Fruit fly (Drosophila melanogaster): ENCODE data around the gene disco.
A peak's percentile ranks its signal among the peaks of the same experiment; 100 is the strongest.

Gene disco

DNA sequence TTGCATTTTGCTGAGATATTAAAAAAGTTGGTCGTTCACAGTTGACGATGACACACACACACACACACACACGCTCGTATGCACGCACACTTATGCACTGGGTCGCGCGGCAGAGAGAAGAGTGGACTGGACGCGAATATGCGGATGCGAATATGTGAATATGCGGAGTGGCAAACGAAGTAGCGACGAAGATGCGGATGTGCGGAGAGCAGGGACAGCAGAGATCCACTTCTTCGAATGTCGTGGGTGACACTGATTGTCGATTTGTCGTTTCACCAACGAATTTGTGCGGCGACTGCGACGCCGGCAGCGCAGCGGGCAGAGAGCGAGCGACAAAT, at the start of gene disco:
Gene disco, minus strand, starts transcription at position 259 of the 338 bp plus-strand sequence.
- no peak for TF ChIP-seq psq (optimal IDR thresholded peaks at IDR 0.05)
- no peak for TF ChIP-seq EcR (GFP tag; optimal IDR thresholded peaks at IDR 0.05)
- no peak for TF ChIP-seq CG8478 (optimal IDR thresholded peaks at IDR 0.05)
- no peak for TF ChIP-seq usp (GFP tag; optimal IDR thresholded peaks at IDR 0.05)
- no peak for TF ChIP-seq pan (optimal IDR thresholded peaks at IDR 0.05)
- no peak for TF ChIP-seq Dll (optimal IDR thresholded peaks at IDR 0.05)

DNA sequence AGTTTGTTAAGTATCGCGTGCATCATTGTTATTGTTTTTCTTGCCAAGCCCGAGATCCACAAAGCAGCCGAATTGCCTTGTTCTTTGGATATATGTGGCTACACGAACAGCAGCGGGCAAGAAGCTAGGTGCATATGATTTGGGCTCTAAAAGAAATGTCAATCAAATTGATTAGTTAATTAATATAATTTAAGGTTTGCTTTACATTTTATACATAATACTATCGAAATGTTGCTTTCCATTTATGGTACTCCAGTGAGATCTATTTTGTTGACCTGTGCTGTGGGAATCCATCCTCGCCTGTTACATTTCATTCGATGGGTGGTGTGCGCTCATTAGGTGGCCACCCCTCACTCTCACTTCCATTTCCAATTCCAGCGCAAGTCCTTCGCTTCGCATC, 46.9 kb upstream of the disco start:
- TF ChIP-seq psq (optimal IDR thresholded peaks at IDR 0.05) (no peak), EcR (GFP tag; optimal IDR thresholded peaks at IDR 0.05) (no peak), pan (optimal IDR thresholded peaks at IDR 0.05) (no peak), usp (GFP tag; optimal IDR thresholded peaks at IDR 0.05) (no peak), Dll (optimal IDR thresholded peaks at IDR 0.05) (no peak), CG8478 (optimal IDR thresholded peaks at IDR 0.05) (no peak)

DNA sequence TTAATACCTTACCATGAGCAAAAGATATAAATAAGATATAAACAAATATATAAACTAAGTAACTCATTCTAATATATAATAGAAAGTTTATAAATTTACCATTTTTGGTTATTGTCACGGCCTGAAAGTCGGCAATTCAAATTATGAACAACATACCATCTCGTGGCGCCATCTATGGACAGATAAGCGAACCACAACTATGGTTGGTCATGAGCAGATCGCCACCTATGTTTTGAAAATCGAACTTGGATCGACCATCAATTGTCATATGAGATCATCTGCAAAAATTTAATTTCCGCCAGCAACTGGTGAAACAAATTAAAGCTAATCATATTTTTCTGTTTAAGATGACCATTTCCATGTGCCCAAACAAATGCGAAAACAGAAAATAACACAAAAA, 28.2 kb upstream of the disco start:
- TF ChIP-seq CG8478 (optimal IDR thresholded peaks at IDR 0.05) (no peak), Dll (optimal IDR thresholded peaks at IDR 0.05) (no peak), pan (optimal IDR thresholded peaks at IDR 0.05) (no peak), psq (optimal IDR thresholded peaks at IDR 0.05) (no peak), usp (GFP tag; optimal IDR thresholded peaks at IDR 0.05) (no peak), EcR (GFP tag; optimal IDR thresholded peaks at IDR 0.05) (no peak)

DNA sequence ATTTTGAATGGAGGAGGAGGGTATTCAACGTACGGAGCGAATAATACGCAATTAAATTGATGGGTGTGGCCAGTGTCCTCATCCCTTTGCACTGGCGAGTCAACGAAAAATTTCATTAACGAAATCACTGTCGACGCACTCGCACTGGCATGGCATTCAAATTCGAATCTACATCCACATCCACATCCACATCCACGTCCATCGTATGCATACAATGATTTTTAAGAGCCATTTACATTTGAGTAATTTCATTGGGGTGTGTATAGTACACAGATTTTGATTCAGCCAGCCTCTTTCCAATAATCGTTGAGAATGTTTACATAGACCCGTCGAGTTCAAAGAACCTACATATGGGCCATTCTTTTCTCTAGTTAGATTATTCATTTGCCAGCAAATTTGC, 27.4 kb upstream of the disco start:
- TF ChIP-seq usp (GFP tag; optimal IDR thresholded peaks at IDR 0.05) (no peak), psq (optimal IDR thresholded peaks at IDR 0.05) (no peak), pan (optimal IDR thresholded peaks at IDR 0.05) (no peak), Dll (optimal IDR thresholded peaks at IDR 0.05) (no peak), CG8478 (optimal IDR thresholded peaks at IDR 0.05) (no peak), EcR (GFP tag; optimal IDR thresholded peaks at IDR 0.05) (no peak)

DNA sequence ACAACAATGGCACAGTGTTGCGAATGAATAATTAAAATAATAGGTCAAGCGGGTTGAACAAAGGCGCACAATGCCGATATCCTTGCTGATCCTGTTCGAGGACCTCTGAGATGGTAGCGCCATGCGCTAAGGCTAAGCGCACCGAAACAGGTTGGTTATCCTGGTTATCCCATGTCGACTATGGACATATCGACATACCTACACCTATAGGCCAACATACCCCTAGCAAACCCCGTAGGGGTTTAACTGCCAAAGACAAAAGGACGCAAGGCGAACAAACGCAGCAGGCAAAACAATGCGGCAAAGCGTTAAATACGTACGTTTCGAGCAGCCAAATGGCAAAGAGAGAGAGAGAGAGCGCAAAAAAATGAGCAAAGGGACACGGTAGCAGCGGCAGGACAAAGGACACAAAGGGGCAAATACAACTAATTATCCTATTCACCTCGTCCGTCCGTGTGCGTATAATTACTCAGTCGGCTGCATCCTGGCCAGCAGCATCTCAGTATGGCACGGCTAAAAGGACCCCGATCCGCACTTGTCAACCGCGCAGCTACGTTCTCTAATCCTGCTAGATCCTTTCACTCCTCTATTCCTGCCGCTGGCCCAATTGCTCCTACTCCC, 25.4 kb upstream of the disco start:
- TF ChIP-seq EcR (GFP tag; optimal IDR thresholded peaks at IDR 0.05) = no peak
- TF ChIP-seq Dll (optimal IDR thresholded peaks at IDR 0.05) = no peak
- no peak for TF ChIP-seq pan (optimal IDR thresholded peaks at IDR 0.05)
- no peak for TF ChIP-seq CG8478 (optimal IDR thresholded peaks at IDR 0.05)
- no peak for TF ChIP-seq usp (GFP tag; optimal IDR thresholded peaks at IDR 0.05)
- no peak for TF ChIP-seq psq (optimal IDR thresholded peaks at IDR 0.05)

DNA sequence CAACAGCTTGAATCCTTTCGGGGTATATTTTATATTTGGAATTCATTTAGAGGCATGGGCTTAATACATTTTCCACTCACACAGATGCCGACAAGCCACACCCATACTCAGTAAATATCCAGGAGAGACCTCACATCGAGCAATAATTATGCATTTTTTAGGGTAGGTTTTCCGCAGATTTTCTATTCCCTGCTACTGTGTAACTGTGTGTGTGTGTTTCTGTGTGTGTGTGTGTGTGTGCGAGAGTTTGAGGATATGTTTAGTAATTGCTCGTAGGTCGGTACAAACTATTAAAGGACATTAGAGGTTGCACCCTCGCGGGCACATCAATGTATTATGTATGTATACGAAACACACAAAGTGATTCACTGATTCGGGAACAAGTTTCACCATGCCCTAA, 14.7 kb upstream of the disco start:
- TF ChIP-seq CG8478 (optimal IDR thresholded peaks at IDR 0.05) (no peak), psq (optimal IDR thresholded peaks at IDR 0.05) (no peak)

DNA sequence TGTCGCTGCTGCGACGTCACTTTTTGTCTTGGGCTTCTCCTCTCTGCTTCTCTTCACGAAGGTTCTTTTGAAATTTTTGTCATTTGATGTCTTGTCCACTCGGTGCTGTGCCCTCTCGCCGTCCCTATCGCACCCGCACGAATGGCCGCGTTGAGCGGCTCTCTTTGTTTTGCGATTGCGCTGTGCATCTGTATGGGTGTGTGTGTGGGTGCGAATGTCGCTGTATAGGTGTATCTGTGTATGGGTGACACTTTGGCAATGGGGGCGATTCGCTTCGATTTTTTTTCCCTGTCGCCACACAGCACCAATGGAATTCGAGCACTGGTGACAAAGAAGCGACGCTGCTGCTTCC, 944 bp upstream of the disco start:
- no peak for TF ChIP-seq CG8478 (optimal IDR thresholded peaks at IDR 0.05)

- TF ChIP-seq usp (GFP tag; optimal IDR thresholded peaks at IDR 0.05) (no peak), CG8478 (optimal IDR thresholded peaks at IDR 0.05) (peak; percentile 95), EcR (GFP tag; optimal IDR thresholded peaks at IDR 0.05) (peak in 1 of 2 experiments; percentile 73), pan (optimal IDR thresholded peaks at IDR 0.05) (no peak), Dll (optimal IDR thresholded peaks at IDR 0.05) (peak; percentile 79)
Measured at dm6 chrX:16216830-16217517, 424 bp upstream of the disco start.

- no peak for TF ChIP-seq CG8478 (optimal IDR thresholded peaks at IDR 0.05)
- TF ChIP-seq pan (optimal IDR thresholded peaks at IDR 0.05) = no peak
- TF ChIP-seq EcR (GFP tag; optimal IDR thresholded peaks at IDR 0.05) = no peak
- TF ChIP-seq usp (GFP tag; optimal IDR thresholded peaks at IDR 0.05) = no peak
- no peak for TF ChIP-seq Dll (optimal IDR thresholded peaks at IDR 0.05)
- no peak for TF ChIP-seq psq (optimal IDR thresholded peaks at IDR 0.05)
Measured at dm6 chrX:16213998-16214397, 2.6 kb downstream of the disco start.

- TF ChIP-seq Dll (optimal IDR thresholded peaks at IDR 0.05) (no peak), CG8478 (optimal IDR thresholded peaks at IDR 0.05) (no peak), EcR (GFP tag; optimal IDR thresholded peaks at IDR 0.05) (no peak), usp (GFP tag; optimal IDR thresholded peaks at IDR 0.05) (no peak), psq (optimal IDR thresholded peaks at IDR 0.05) (no peak), pan (optimal IDR thresholded peaks at IDR 0.05) (no peak)
Measured at dm6 chrX:16209663-16210062, 6.9 kb downstream of the disco start.

dm6 chrX:16208621-16209020, 7.9 kb downstream of the disco start:
- TF ChIP-seq psq (optimal IDR thresholded peaks at IDR 0.05) (no peak), EcR (GFP tag; optimal IDR thresholded peaks at IDR 0.05) (no peak), usp (GFP tag; optimal IDR thresholded peaks at IDR 0.05) (no peak), pan (optimal IDR thresholded peaks at IDR 0.05) (no peak), CG8478 (optimal IDR thresholded peaks at IDR 0.05) (no peak), Dll (optimal IDR thresholded peaks at IDR 0.05) (no peak)

DNA sequence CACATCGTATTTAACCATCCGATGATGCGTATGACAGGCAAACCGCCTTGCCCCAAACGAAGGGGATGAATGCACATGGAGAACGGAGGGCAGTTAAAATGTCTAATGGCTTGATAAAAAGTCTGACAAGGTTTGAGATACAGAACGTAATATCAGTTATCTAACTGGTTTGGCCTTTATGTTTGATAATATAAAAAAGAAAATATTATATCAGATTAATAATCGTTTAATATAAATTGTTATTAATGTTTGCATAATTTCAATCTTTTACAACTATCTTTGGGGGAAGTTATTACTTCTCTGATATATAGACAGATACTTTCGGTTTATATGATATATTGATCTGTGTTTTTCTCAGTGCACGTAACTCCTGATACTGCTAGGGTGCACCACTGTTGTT, 11.4 kb downstream of the disco start:
- no peak for TF ChIP-seq CG8478 (optimal IDR thresholded peaks at IDR 0.05)
- no peak for TF ChIP-seq usp (GFP tag; optimal IDR thresholded peaks at IDR 0.05)
- no peak for TF ChIP-seq Dll (optimal IDR thresholded peaks at IDR 0.05)
- no peak for TF ChIP-seq pan (optimal IDR thresholded peaks at IDR 0.05)
- no peak for TF ChIP-seq EcR (GFP tag; optimal IDR thresholded peaks at IDR 0.05)
- no peak for TF ChIP-seq psq (optimal IDR thresholded peaks at IDR 0.05)

DNA sequence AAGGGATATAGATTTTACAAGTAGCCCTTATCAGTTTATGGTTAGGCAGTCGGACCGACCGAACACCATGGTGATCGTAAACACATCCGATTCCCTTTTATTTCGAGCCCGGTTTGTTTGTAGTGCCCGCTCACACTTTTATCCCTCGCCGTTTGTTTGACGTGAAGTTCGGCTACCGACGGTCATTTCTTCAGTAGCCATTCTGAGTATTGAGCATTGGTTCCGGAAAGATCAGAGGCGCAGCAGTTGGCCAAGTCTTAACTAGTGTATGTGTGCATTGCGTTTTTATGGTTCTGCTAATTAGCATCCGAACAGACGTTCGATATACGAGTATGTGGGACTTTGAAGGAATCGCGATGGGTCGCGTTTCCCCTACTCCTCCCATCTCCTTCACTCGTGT, 11.9 kb downstream of the disco start:
- TF ChIP-seq psq (optimal IDR thresholded peaks at IDR 0.05) (no peak), pan (optimal IDR thresholded peaks at IDR 0.05) (no peak), usp (GFP tag; optimal IDR thresholded peaks at IDR 0.05) (no peak), CG8478 (optimal IDR thresholded peaks at IDR 0.05) (no peak), Dll (optimal IDR thresholded peaks at IDR 0.05) (no peak), EcR (GFP tag; optimal IDR thresholded peaks at IDR 0.05) (no peak)

Measured in whole organism.